Fruit fly (Drosophila melanogaster) whole organism, embryonic: Measurements from ENCODE around the gene Ufl1.

ENCODE experiments used
- Aef1 ChIP-seq: fragments of 200-800 bp; sonication (Bioruptor generic); IDR thresholded peaks from 3 replicates; pipeline ENCODE4 v1.3.6; 2022; ENCODE audit warnings: missing biosample characterization, missing genetic modification characterization
- CG12104 ChIP-seq: fragments of 200-800 bp; sonication (Bioruptor generic); optimal IDR thresholded peaks from 3 replicates; lab custom pipeline; 2016; ENCODE audit warnings: missing biosample characterization, missing genetic modification characterization
- CG12659 ChIP-seq: fragments of 200-800 bp; sonication (Bioruptor generic); optimal IDR thresholded peaks from 3 replicates; lab custom pipeline; 2017; ENCODE audit warnings: mild to moderate bottlenecking, missing biosample characterization, missing genetic modification reagents, missing genetic modification characterization
- CG12744 ChIP-seq: fragments of 200-800 bp; sonication (Bioruptor generic); optimal IDR thresholded peaks from 2 replicates; lab custom pipeline; 2016; ENCODE audit warnings: missing biosample characterization, missing genetic modification characterization
- CG15269 ChIP-seq: fragments of 200-800 bp; sonication (Bioruptor generic); optimal IDR thresholded peaks from 2 replicates; lab custom pipeline; 2018; ENCODE audit warnings: missing biosample characterization, mild to moderate bottlenecking, missing genetic modification characterization, moderate library complexity
- CG16779 ChIP-seq: fragments of 200-800 bp; sonication (Bioruptor generic); IDR thresholded peaks from 2 replicates; pipeline ENCODE4 v1.3.6; 2022; ENCODE audit warnings: missing biosample characterization, missing genetic modification characterization
- CG2202 ChIP-seq: fragments of 200-800 bp; sonication (Bioruptor generic); optimal IDR thresholded peaks from 2 replicates; lab custom pipeline; 2018; ENCODE audit warnings: missing biosample characterization, mild to moderate bottlenecking, missing genetic modification characterization
- CG5245 ChIP-seq: fragments of 200-800 bp; sonication (Bioruptor generic); optimal IDR thresholded peaks from 3 replicates; lab custom pipeline; 2016; ENCODE audit warnings: missing biosample characterization, missing genetic modification characterization
- CG7271 ChIP-seq: fragments of 200-800 bp; sonication (Bioruptor generic); optimal IDR thresholded peaks from 2 replicates; lab custom pipeline; 2018; ENCODE audit warnings: missing biosample characterization, mild to moderate bottlenecking, missing genetic modification characterization, moderate library complexity
- CG9727 ChIP-seq: fragments of 200-800 bp; sonication (Bioruptor generic); optimal IDR thresholded peaks from 3 replicates; lab custom pipeline; 2017; ENCODE audit warnings: missing biosample characterization, mild to moderate bottlenecking, missing genetic modification characterization
- Dad ChIP-seq: fragments of 200-800 bp; sonication (Bioruptor generic); optimal IDR thresholded peaks from 3 replicates; lab custom pipeline; 2016; ENCODE audit warnings: missing biosample characterization, missing genetic modification characterization
- Fer1 ChIP-seq: fragments of 200-800 bp; sonication (Bioruptor generic); optimal IDR thresholded peaks from 2 replicates; lab custom pipeline; 2017; ENCODE audit warnings: missing biosample characterization, mild to moderate bottlenecking, missing genetic modification characterization
- GATAe ChIP-seq: fragments of 200-800 bp; sonication (Bioruptor generic); conservative IDR thresholded peaks from 2 replicates; pipeline ENCODE4 v1.3.6; 2022; ENCODE audit warnings: missing biosample characterization, missing genetic modification characterization
- HLH3B ChIP-seq: fragments of 200-800 bp; sonication (Bioruptor generic); IDR thresholded peaks from 2 replicates; pipeline ENCODE4 v1.3.6; 2022; ENCODE audit warnings: missing biosample characterization, missing genetic modification characterization
- Hmr ChIP-seq: fragments of 200-800 bp; sonication (Bioruptor generic); optimal IDR thresholded peaks from 3 replicates; lab custom pipeline; 2017; ENCODE audit warnings: mild to moderate bottlenecking, missing biosample characterization, missing genetic modification reagents, missing genetic modification characterization
- Hr39 ChIP-seq: fragments of >200 bp; optimal IDR thresholded peaks from 2 replicates; lab custom pipeline; 2017
- Hr78 ChIP-seq, 2 experiments: fragments of 200-800 bp in 1 of 2; fragments of >200 bp in 1 of 2; sonication (Bioruptor generic) in 1 of 2; optimal IDR thresholded peaks; 2 replicates each; lab custom pipeline; 2017 to 2019; ENCODE audit warnings: missing biosample characterization in 2 of 2, missing genetic modification characterization in 2 of 2, mild to moderate bottlenecking in 1 of 2, moderate library complexity in 1 of 2
- Hsf ChIP-seq: fragments of 200-800 bp; sonication (Bioruptor generic); optimal IDR thresholded peaks from 3 replicates; lab custom pipeline; 2016; ENCODE audit warnings: missing biosample characterization, missing genetic modification characterization
- NFAT ChIP-seq: fragments of 200-800 bp; sonication (Bioruptor generic); IDR thresholded peaks from 2 replicates; pipeline ENCODE4 v1.3.6; 2022; ENCODE audit warnings: missing biosample characterization, missing genetic modification characterization
- Nf-YB ChIP-seq: fragments of 200-800 bp; sonication (Bioruptor generic); optimal IDR thresholded peaks from 3 replicates; lab custom pipeline; 2019; ENCODE audit warnings: missing biosample characterization, mild to moderate bottlenecking, missing genetic modification characterization, moderate library complexity
- Ptx1 ChIP-seq: fragments of 200-800 bp; sonication (Bioruptor generic); IDR thresholded peaks from 2 replicates; pipeline ENCODE4 v1.3.6; 2022; ENCODE audit warnings: missing biosample characterization, missing genetic modification characterization
- Rfx ChIP-seq: fragments of 200-800 bp; sonication (Bioruptor generic); IDR thresholded peaks from 2 replicates; pipeline ENCODE4 v1.3.6; 2022; ENCODE audit warnings: missing biosample characterization, missing genetic modification characterization
- Rx ChIP-seq: fragments of 200-800 bp; sonication (Bioruptor generic); IDR thresholded peaks from 2 replicates; pipeline ENCODE4 v1.3.6; 2022; ENCODE audit warnings: missing biosample characterization, missing genetic modification characterization
- Spps ChIP-seq: fragments of 200-800 bp; sonication (Bioruptor generic); optimal IDR thresholded peaks from 2 replicates; lab custom pipeline; 2018; ENCODE audit warnings: missing biosample characterization, mild to moderate bottlenecking, missing genetic modification characterization
- TFAM ChIP-seq: fragments of 200-800 bp; sonication (Bioruptor generic); optimal IDR thresholded peaks from 2 replicates; lab custom pipeline; 2017; ENCODE audit warnings: missing biosample characterization, missing genetic modification characterization, inconsistent platforms
- Vsx1 ChIP-seq: fragments of 200-800 bp; sonication (Bioruptor generic); optimal IDR thresholded peaks from 2 replicates; lab custom pipeline; 2017; ENCODE audit warnings: missing biosample characterization, mild to moderate bottlenecking, missing genetic modification characterization, missing genetic modification reagents
- Xrp1 ChIP-seq: fragments of 200-800 bp; sonication (Bioruptor generic); IDR thresholded peaks from 2 replicates; pipeline ENCODE4 v1.3.6; 2022; ENCODE audit warnings: missing biosample characterization, missing genetic modification characterization
- ab ChIP-seq: fragments of 200-800 bp; sonication (Bioruptor generic); optimal IDR thresholded peaks from 2 replicates; lab custom pipeline; 2016; ENCODE audit warnings: missing biosample characterization, missing genetic modification characterization
- bab2 ChIP-seq: fragments of 200-800 bp; sonication (Bioruptor generic); optimal IDR thresholded peaks from 2 replicates; lab custom pipeline; 2016; ENCODE audit warnings: missing biosample characterization, missing genetic modification characterization
- bsh ChIP-seq, 2 experiments: fragments of 200-800 bp; sonication (Bioruptor generic); optimal IDR thresholded peaks; 2 replicates each; lab custom pipeline; 2017 to 2018; ENCODE audit warnings: mild to moderate bottlenecking in 2 of 2, missing biosample characterization in 2 of 2, missing genetic modification characterization in 2 of 2, moderate library complexity in 1 of 2
- crp ChIP-seq, 2 experiments: fragments of 200-800 bp; sonication (Bioruptor generic); optimal IDR thresholded peaks; 2 replicates in 1 of 2; 3 replicates in 1 of 2; lab custom pipeline; 2017; ENCODE audit warnings: missing biosample characterization in 2 of 2, missing genetic modification characterization in 2 of 2, mild to moderate bottlenecking in 1 of 2, moderate library complexity in 1 of 2
- da ChIP-seq: fragments of 200-800 bp; sonication (Bioruptor generic); optimal IDR thresholded peaks from 2 replicates; lab custom pipeline; 2016; ENCODE audit warnings: missing biosample characterization, missing genetic modification characterization
- disco-r ChIP-seq: fragments of 200-800 bp; sonication (Bioruptor generic); optimal IDR thresholded peaks from 2 replicates; lab custom pipeline; 2016; ENCODE audit warnings: missing biosample characterization, missing genetic modification characterization
- dm ChIP-seq: fragments of 200-800 bp; sonication (Bioruptor generic); optimal IDR thresholded peaks from 3 replicates; lab custom pipeline; 2016; ENCODE audit warnings: missing biosample characterization, missing genetic modification characterization
- dpn ChIP-seq, 2 experiments: fragments of 200-800 bp; sonication (Bioruptor generic); optimal IDR thresholded peaks; 3 replicates each; lab custom pipeline; 2016; ENCODE audit warnings: missing biosample characterization in 2 of 2, missing genetic modification characterization in 2 of 2
- lab ChIP-seq: fragments of 200-800 bp; sonication (Bioruptor generic); optimal IDR thresholded peaks from 3 replicates; lab custom pipeline; 2017; ENCODE audit warnings: missing biosample characterization, missing genetic modification characterization, mild to moderate bottlenecking, moderate library complexity, missing genetic modification reagents
- lov ChIP-seq, 2 experiments: fragments of 200-800 bp in 1 of 2; fragments of >200 bp in 1 of 2; sonication (Bioruptor generic) in 1 of 2; IDR thresholded peaks in 1 of 2; optimal IDR thresholded peaks in 1 of 2; 2 replicates in 1 of 2; 3 replicates in 1 of 2; pipeline versions ENCODE4 v1.3.6 to Lab custom; 2017 to 2022; ENCODE audit warnings: missing biosample characterization in 1 of 2, missing genetic modification characterization in 1 of 2
- nmo ChIP-seq: fragments of 200-800 bp; sonication (Bioruptor generic); optimal IDR thresholded peaks from 2 replicates; lab custom pipeline; 2018; ENCODE audit warnings: missing biosample characterization, mild to moderate bottlenecking, missing genetic modification characterization, moderate library complexity
- p53 ChIP-seq: fragments of 200-800 bp; sonication (Bioruptor generic); optimal IDR thresholded peaks from 2 replicates; lab custom pipeline; 2016; ENCODE audit warnings: missing biosample characterization, missing genetic modification characterization
- pnt ChIP-seq: fragments of 200-800 bp; sonication (Bioruptor generic); optimal IDR thresholded peaks from 3 replicates; lab custom pipeline; 2016; ENCODE audit warnings: missing biosample characterization, missing genetic modification characterization
- sens-2 ChIP-seq: fragments of 200-800 bp; sonication (Bioruptor generic); IDR thresholded peaks from 2 replicates; pipeline ENCODE4 v1.3.6; 2022; ENCODE audit warnings: missing biosample characterization, missing genetic modification characterization
- seq ChIP-seq: fragments of 200-800 bp; sonication (Bioruptor generic); IDR thresholded peaks from 2 replicates; pipeline ENCODE4 v1.3.6; 2022; ENCODE audit warnings: missing biosample characterization, missing genetic modification characterization
- slou ChIP-seq: fragments of 200-800 bp; sonication (Bioruptor generic); optimal IDR thresholded peaks from 3 replicates; lab custom pipeline; 2016; ENCODE audit warnings: missing biosample characterization, missing genetic modification characterization
- sna ChIP-seq: fragments of 200-800 bp; sonication (Bioruptor generic); IDR thresholded peaks from 2 replicates; pipeline ENCODE4 v1.3.6; 2022; ENCODE audit warnings: missing biosample characterization, missing genetic modification characterization; ENCODE audit not compliant: partially characterized antibody
- sr ChIP-seq: fragments of 200-800 bp; sonication (Bioruptor generic); IDR thresholded peaks from 3 replicates; pipeline ENCODE4 v1.3.6; 2022; ENCODE audit warnings: missing biosample characterization, missing genetic modification characterization
- ssp ChIP-seq: fragments of 200-800 bp; sonication (Bioruptor generic); IDR thresholded peaks from 2 replicates; pipeline ENCODE4 v1.3.6; 2022; ENCODE audit warnings: missing biosample characterization, missing genetic modification characterization
- stwl ChIP-seq: fragments of 200-800 bp; sonication (Bioruptor generic); optimal IDR thresholded peaks from 3 replicates; lab custom pipeline; 2018; ENCODE audit warnings: missing biosample characterization, mild to moderate bottlenecking, missing genetic modification characterization, moderate library complexity
- usp ChIP-seq: fragments of >200 bp; optimal IDR thresholded peaks from 2 replicates; lab custom pipeline; 2017; ENCODE audit warnings: missing biosample characterization, missing genetic modification characterization
- wek ChIP-seq: fragments of 200-800 bp; sonication (Bioruptor generic); optimal IDR thresholded peaks from 3 replicates; lab custom pipeline; 2018; ENCODE audit warnings: missing biosample characterization, mild to moderate bottlenecking, missing genetic modification characterization, moderate library complexity
- zen2 ChIP-seq: fragments of 200-800 bp; sonication (Bioruptor generic); IDR thresholded peaks from 3 replicates; pipeline ENCODE4 v1.3.6; 2022; ENCODE audit warnings: missing biosample characterization, missing genetic modification characterization; ENCODE audit not compliant: partially characterized antibody

Ufl1 gene

dm6 chr3R:7067092-7067491 lies 7.2 kb downstream of the Ufl1 start, which contains the start of the genes CG1105 and CG1965 (continued):
- TF ChIP-seq ssp (GFP tag; lab: Robert Waterston, UW) (peak; percentile 88), bsh (GFP tag; optimal IDR thresholded peaks at IDR 0.05; lab: Kevin White, UChicago) (peak in 1 of 2 experiments; percentile 91), Fer1 (GFP tag; lab: Kevin White, UChicago) (peak; percentile 86), CG12744 (peak; percentile 90), dpn (GFP tag; optimal IDR thresholded peaks at IDR 0.05; lab: Kevin White, UChicago) (peak; percentile 96 to 97), sens-2 (peak; percentile 79), slou (GFP tag; lab: Kevin White, UChicago) (peak; percentile 91), lab (GFP tag; lab: Kevin White, UChicago) (peak; percentile 92), Ptx1 (peak; percentile 97), Rx (GFP tag; lab: Robert Waterston, UW) (peak; percentile 85), CG5245 (GFP tag; lab: Kevin White, UChicago) (peak; percentile 89), Rfx (GFP tag; lab: Robert Waterston, UW) (peak; percentile 97), Nf-YB (GFP tag; lab: Kevin White, UChicago) (peak; percentile 68), crp (GFP tag; optimal IDR thresholded peaks at IDR 0.05; lab: Kevin White, UChicago) (peak in 1 of 2 experiments; percentile 59), sr (GFP tag; lab: Robert Waterston, UW) (no peak; the same call in 2 of the 3 replicates), CG12104 (peak; percentile 90), Hmr (GFP tag; lab: Kevin White, UChicago) (peak; percentile 94), CG12659 (GFP tag; lab: Kevin White, UChicago) (peak; percentile 96), HLH3B (GFP tag; lab: Robert Waterston, UW) (peak; percentile 90), lov (optimal IDR thresholded peaks at IDR 0.05; lab: Kevin White, UChicago) (no peak), lov (GFP tag; IDR thresholded peaks at IDR 0.05; lab: Robert Waterston, UW) (peak; percentile 71; the same call in 1 of the 3 replicates), Dad (GFP tag; lab: Kevin White, UChicago) (peak; percentile 92), Hr39 (lab: Kevin White, UChicago) (no peak), CG16779 (GFP tag; lab: Robert Waterston, UW) (peak; percentile 72), GATAe (GFP tag; lab: Robert Waterston, UW) (peak; percentile 65), disco-r (GFP tag; lab: Kevin White, UChicago) (peak; percentile 82), ab (GFP tag; lab: Kevin White, UChicago) (peak; percentile 68), CG2202 (tag; lab: Kevin White, UChicago) (peak; percentile 83), Vsx1 (GFP tag; lab: Kevin White, UChicago) (peak; percentile 78), seq (GFP tag; lab: Robert Waterston, UW) (peak; percentile 66), usp (GFP tag; lab: Kevin White, UChicago) (no peak), Xrp1 (GFP tag; lab: Robert Waterston, UW) (peak; percentile 94), pnt (GFP tag; lab: Kevin White, UChicago) (peak; percentile 94), Hr78 (GFP tag; optimal IDR thresholded peaks at IDR 0.05; lab: Kevin White, UChicago) (peak in 1 of 2 experiments; percentile 32), TFAM (GFP tag; lab: Kevin White, UChicago) (peak; percentile 15), dm (peak; percentile 92), Hsf (GFP tag; lab: Kevin White, UChicago) (peak; percentile 97), CG15269 (tag; lab: Kevin White, UChicago) (peak; percentile 91), nmo (GFP tag; lab: Kevin White, UChicago) (peak; percentile 96), wek (peak; percentile 45), NFAT (GFP tag; lab: Robert Waterston, UW) (peak; percentile 94), Spps (peak; percentile 87), CG7271 (tag; lab: Kevin White, UChicago) (peak; percentile 87), bab2 (GFP tag; lab: Kevin White, UChicago) (peak; percentile 96), p53 (GFP tag; lab: Kevin White, UChicago) (peak; percentile 82), Aef1 (GFP tag; lab: Robert Waterston, UW) (peak; percentile 95), sna (peak; percentile 100), CG9727 (GFP tag; lab: Kevin White, UChicago) (peak; percentile 94), stwl (tag; lab: Kevin White, UChicago) (peak; percentile 82), da (GFP tag; lab: Kevin White, UChicago) (peak; percentile 84), zen2 (peak; percentile 93)
